Fruit fly (Drosophila melanogaster) whole organism, embryonic: ENCODE data around the gene RpS5b.

Experiments used
- CG10147 ChIP-seq: fragments of 200-800 bp; sonication (Bioruptor generic); optimal IDR thresholded peaks from 2 replicates; lab custom pipeline; 2019; ENCODE audit warnings: missing biosample characterization, mild to moderate bottlenecking, missing genetic modification characterization, moderate library complexity
- CG10366 ChIP-seq: fragments of 200-800 bp; sonication (Bioruptor generic); IDR thresholded peaks from 2 replicates; pipeline ENCODE4 v1.3.6; 2022; ENCODE audit warnings: missing biosample characterization, missing genetic modification characterization
- CG12769 ChIP-seq: fragments of 200-800 bp; sonication (Bioruptor generic); optimal IDR thresholded peaks from 2 replicates; lab custom pipeline; 2019; ENCODE audit warnings: missing biosample characterization, mild to moderate bottlenecking, missing genetic modification characterization, moderate library complexity
- CG13296 ChIP-seq: fragments of 200-800 bp; sonication (Bioruptor generic); optimal IDR thresholded peaks from 3 replicates; lab custom pipeline; 2018; ENCODE audit warnings: missing biosample characterization, mild to moderate bottlenecking, missing genetic modification characterization
- CG15073 ChIP-seq: fragments of 200-800 bp; sonication (Bioruptor generic); optimal IDR thresholded peaks from 2 replicates; lab custom pipeline; 2016; ENCODE audit warnings: missing biosample characterization, missing genetic modification characterization
- CG1602 ChIP-seq: fragments of 200-800 bp; sonication (Bioruptor generic); optimal IDR thresholded peaks from 3 replicates; lab custom pipeline; 2016; ENCODE audit warnings: missing biosample characterization, missing genetic modification characterization
- CG17359 ChIP-seq: fragments of 200-800 bp; sonication (Bioruptor generic); optimal IDR thresholded peaks from 3 replicates; lab custom pipeline; 2018; ENCODE audit warnings: missing biosample characterization, mild to moderate bottlenecking, missing genetic modification characterization, moderate library complexity
- CG17385 ChIP-seq: fragments of 200-800 bp; sonication (Bioruptor generic); optimal IDR thresholded peaks from 3 replicates; lab custom pipeline; 2018; ENCODE audit warnings: missing biosample characterization, mild to moderate bottlenecking, missing genetic modification characterization
- CG32767 ChIP-seq: fragments of 200-800 bp; sonication (Bioruptor generic); IDR thresholded peaks from 2 replicates; pipeline ENCODE4 v1.3.6; 2022; ENCODE audit warnings: missing biosample characterization, missing genetic modification characterization
- CG34224 ChIP-seq: fragments of 200-800 bp; sonication (Bioruptor generic); IDR thresholded peaks from 3 replicates; pipeline ENCODE4 v1.3.6; 2022; ENCODE audit warnings: missing biosample characterization, missing genetic modification characterization; ENCODE audit not compliant: partially characterized antibody
- CG6254 ChIP-seq: fragments of 200-800 bp; sonication (Bioruptor generic); optimal IDR thresholded peaks from 3 replicates; lab custom pipeline; 2017; ENCODE audit warnings: mild to moderate bottlenecking, missing biosample characterization, missing genetic modification reagents, missing genetic modification characterization
- CG6654 ChIP-seq: fragments of 200-800 bp; sonication (Bioruptor generic); optimal IDR thresholded peaks from 2 replicates; lab custom pipeline; 2017; ENCODE audit warnings: missing biosample characterization, mild to moderate bottlenecking, missing genetic modification characterization
- CG7839 ChIP-seq: fragments of 200-800 bp; sonication (Bioruptor generic); optimal IDR thresholded peaks from 3 replicates; lab custom pipeline; 2018; ENCODE audit warnings: missing biosample characterization, mild to moderate bottlenecking, missing genetic modification characterization, moderate library complexity
- CkIIα-i1 ChIP-seq: fragments of 200-800 bp; sonication (Bioruptor generic); IDR thresholded peaks from 2 replicates; pipeline ENCODE4 v1.3.6; 2022; ENCODE audit warnings: missing biosample characterization, missing genetic modification characterization
- CrebB ChIP-seq: fragments of 200-800 bp; sonication (Bioruptor generic); optimal IDR thresholded peaks from 3 replicates; lab custom pipeline; 2018; ENCODE audit warnings: missing biosample characterization, mild to moderate bottlenecking, missing genetic modification characterization
- D19B ChIP-seq: fragments of 200-800 bp; sonication (Bioruptor generic); optimal IDR thresholded peaks from 2 replicates; lab custom pipeline; 2017; ENCODE audit warnings: missing biosample characterization, mild to moderate bottlenecking, missing genetic modification characterization
- Deaf1 ChIP-seq: fragments of 200-800 bp; optimal IDR thresholded peaks from 3 replicates; lab custom pipeline; 2019; ENCODE audit warnings: missing biosample characterization, mild to moderate bottlenecking, missing genetic modification characterization, moderate library complexity
- Dfd ChIP-seq, 2 experiments: fragments of >200 bp; optimal IDR thresholded peaks; 2 replicates each; lab custom pipeline; 2017; ENCODE audit warnings: missing biosample characterization in 2 of 2, missing genetic modification characterization in 2 of 2
- Dll ChIP-seq: fragments of 200-800 bp; sonication (Bioruptor generic); IDR thresholded peaks from 4 replicates; pipeline ENCODE4 v1.3.6; 2022; ENCODE audit warnings: missing biosample characterization, missing genetic modification characterization; ENCODE audit not compliant: partially characterized antibody
- Fer1 ChIP-seq: fragments of 200-800 bp; sonication (Bioruptor generic); optimal IDR thresholded peaks from 2 replicates; lab custom pipeline; 2017; ENCODE audit warnings: missing biosample characterization, mild to moderate bottlenecking, missing genetic modification characterization
- HHEX ChIP-seq: fragments of 200-800 bp; sonication (Bioruptor generic); optimal IDR thresholded peaks from 3 replicates; lab custom pipeline; 2017; ENCODE audit warnings: missing biosample characterization, mild to moderate bottlenecking, missing genetic modification characterization, missing genetic modification reagents
- Hr39 ChIP-seq: fragments of >200 bp; optimal IDR thresholded peaks from 2 replicates; lab custom pipeline; 2017
- Oaz ChIP-seq: fragments of 200-800 bp; sonication (Bioruptor generic); IDR thresholded peaks from 2 replicates; pipeline ENCODE4 v1.3.6; 2022; ENCODE audit warnings: missing biosample characterization, missing genetic modification characterization
- Oli ChIP-seq: fragments of 200-800 bp; sonication (Bioruptor generic); optimal IDR thresholded peaks from 2 replicates; lab custom pipeline; 2018; ENCODE audit warnings: missing biosample characterization, mild to moderate bottlenecking, missing genetic modification characterization, moderate library complexity
- Ptx1 ChIP-seq: fragments of 200-800 bp; sonication (Bioruptor generic); IDR thresholded peaks from 2 replicates; pipeline ENCODE4 v1.3.6; 2022; ENCODE audit warnings: missing biosample characterization, missing genetic modification characterization
- Ravus ChIP-seq: fragments of 200-800 bp; sonication (Bioruptor generic); IDR thresholded peaks from 2 replicates; pipeline ENCODE4 v1.3.6; 2022; ENCODE audit warnings: missing biosample characterization, missing genetic modification characterization
- Rx ChIP-seq: fragments of 200-800 bp; sonication (Bioruptor generic); IDR thresholded peaks from 2 replicates; pipeline ENCODE4 v1.3.6; 2022; ENCODE audit warnings: missing biosample characterization, missing genetic modification characterization
- abd-A ChIP-seq: fragments of 200-800 bp; sonication (Bioruptor generic); optimal IDR thresholded peaks from 3 replicates; lab custom pipeline; 2019; ENCODE audit warnings: missing biosample characterization, mild to moderate bottlenecking, missing genetic modification characterization, moderate library complexity
- bab2 ChIP-seq: fragments of 200-800 bp; sonication (Bioruptor generic); optimal IDR thresholded peaks from 2 replicates; lab custom pipeline; 2016; ENCODE audit warnings: missing biosample characterization, missing genetic modification characterization
- caup ChIP-seq: fragments of 200-800 bp; sonication (Bioruptor generic); optimal IDR thresholded peaks from 3 replicates; lab custom pipeline; 2017; ENCODE audit warnings: missing biosample characterization, mild to moderate bottlenecking, missing genetic modification characterization, moderate library complexity; ENCODE audit not compliant: severe bottlenecking
- fd64A ChIP-seq: fragments of 200-800 bp; sonication (Bioruptor generic); optimal IDR thresholded peaks from 3 replicates; lab custom pipeline; 2018; ENCODE audit warnings: missing biosample characterization, mild to moderate bottlenecking, missing genetic modification characterization
- gem ChIP-seq: fragments of 200-800 bp; sonication (Bioruptor generic); optimal IDR thresholded peaks from 2 replicates; lab custom pipeline; 2019; ENCODE audit warnings: missing biosample characterization, mild to moderate bottlenecking, missing genetic modification characterization, moderate library complexity
- grau ChIP-seq: fragments of 200-800 bp; optimal IDR thresholded peaks from 3 replicates; lab custom pipeline; 2019; ENCODE audit warnings: missing biosample characterization, mild to moderate bottlenecking, missing genetic modification characterization, moderate library complexity
- gro ChIP-seq: fragments of 200-800 bp; sonication (Bioruptor generic); optimal IDR thresholded peaks from 2 replicates; lab custom pipeline; 2016; ENCODE audit warnings: missing biosample characterization, missing genetic modification characterization
- ham ChIP-seq: fragments of 200-800 bp; sonication (Bioruptor generic); IDR thresholded peaks from 2 replicates; pipeline ENCODE4 v1.3.6; 2022; ENCODE audit warnings: missing biosample characterization, missing genetic modification characterization
- hth ChIP-seq: fragments of >200 bp; optimal IDR thresholded peaks from 2 replicates; lab custom pipeline; 2017; ENCODE audit warnings: inconsistent platforms
- lilli ChIP-seq: fragments of 200-800 bp; sonication (Bioruptor generic); optimal IDR thresholded peaks from 3 replicates; lab custom pipeline; 2016; ENCODE audit warnings: missing biosample characterization, missing genetic modification characterization
- mld ChIP-seq: fragments of 200-800 bp; sonication (Bioruptor generic); IDR thresholded peaks from 3 replicates; pipeline ENCODE4 v1.3.6; 2022; ENCODE audit warnings: missing biosample characterization, missing genetic modification characterization; ENCODE audit not compliant: partially characterized antibody
- oc ChIP-seq: fragments of 200-800 bp; sonication (Bioruptor generic); optimal IDR thresholded peaks from 2 replicates; lab custom pipeline; 2018; ENCODE audit warnings: missing biosample characterization, mild to moderate bottlenecking, missing genetic modification characterization, moderate library complexity
- phol ChIP-seq: fragments of 200-800 bp; sonication (Bioruptor generic); optimal IDR thresholded peaks from 3 replicates; lab custom pipeline; 2018; ENCODE audit warnings: missing biosample characterization, mild to moderate bottlenecking, missing genetic modification characterization, moderate library complexity
- row ChIP-seq: fragments of 200-800 bp; sonication (Bioruptor generic); IDR thresholded peaks from 3 replicates; pipeline ENCODE4 v1.3.6; 2022; ENCODE audit warnings: missing biosample characterization, missing genetic modification characterization
- slbo ChIP-seq: fragments of 200-800 bp; sonication (Bioruptor generic); IDR thresholded peaks from 2 replicates; pipeline ENCODE4 v1.3.6; 2022; ENCODE audit warnings: missing biosample characterization, missing genetic modification characterization
- slou ChIP-seq: fragments of 200-800 bp; sonication (Bioruptor generic); optimal IDR thresholded peaks from 3 replicates; lab custom pipeline; 2016; ENCODE audit warnings: missing biosample characterization, missing genetic modification characterization
- tup ChIP-seq: fragments of 200-800 bp; sonication (Bioruptor generic); optimal IDR thresholded peaks from 2 replicates; lab custom pipeline; 2016; ENCODE audit warnings: missing biosample characterization, mild to moderate bottlenecking, missing genetic modification characterization, moderate library complexity

Gene RpS5b

dm6 chr3R:14878145-14878544 is 23.2 kb downstream of the RpS5b start (continued):
- no peak for TF ChIP-seq phol
- TF ChIP-seq row (GFP tag; lab: Robert Waterston, UW), result peak; percentile 42; the same call in 2 of the 3 replicates
- TF ChIP-seq CG10147, result peak; percentile 34
- TF ChIP-seq grau (tag; lab: Kevin White, UChicago), result peak; percentile 25
- no peak for TF ChIP-seq CkIIα-i1 (GFP tag; lab: Robert Waterston, UW)
- peak; percentile 19 for TF ChIP-seq CG13296 (GFP tag; lab: Kevin White, UChicago)
- no peak for TF ChIP-seq CrebB (tag; lab: Kevin White, UChicago)
- TF ChIP-seq CG32767 (GFP tag; lab: Robert Waterston, UW), result no peak
- TF ChIP-seq CG6654 (GFP tag; lab: Kevin White, UChicago), result no peak
- peak; percentile 38 for TF ChIP-seq Fer1 (GFP tag; lab: Kevin White, UChicago)
- TF ChIP-seq lilli, result peak; percentile 14
- no peak for TF ChIP-seq CG34224 (GFP tag; lab: Robert Waterston, UW)
- peak; percentile 31 for TF ChIP-seq CG17359 (tag; lab: Kevin White, UChicago)
- TF ChIP-seq Oli (tag; lab: Kevin White, UChicago), result no peak
- no peak for TF ChIP-seq slou (GFP tag; lab: Kevin White, UChicago)
- peak; percentile 4 for TF ChIP-seq CG12769 (tag; lab: Kevin White, UChicago)
- TF ChIP-seq Hr39 (lab: Kevin White, UChicago), result no peak
- TF ChIP-seq gem, result peak; percentile 38
- TF ChIP-seq CG10366, result no peak
- no peak for TF ChIP-seq CG15073 (GFP tag; lab: Kevin White, UChicago)
- TF ChIP-seq Ravus (GFP tag; lab: Robert Waterston, UW), result no peak
- TF ChIP-seq CG7839 (tag; lab: Kevin White, UChicago), result peak; percentile 27
- TF ChIP-seq fd64A (GFP tag; lab: Kevin White, UChicago), result no peak
- no peak for TF ChIP-seq oc (tag; lab: Kevin White, UChicago)
- no peak for TF ChIP-seq CG1602 (GFP tag; lab: Kevin White, UChicago)
- no peak for TF ChIP-seq slbo (GFP tag; lab: Robert Waterston, UW)
- TF ChIP-seq ham (GFP tag; lab: Robert Waterston, UW), result no peak
- TF ChIP-seq Oaz (GFP tag; lab: Robert Waterston, UW), result no peak
- peak; percentile 7 for TF ChIP-seq D19B (GFP tag; lab: Kevin White, UChicago)
- no peak for TF ChIP-seq Deaf1 (tag; lab: Kevin White, UChicago)
- no peak for TF ChIP-seq Dll (GFP tag; lab: Robert Waterston, UW)
- no peak for TF ChIP-seq tup (GFP tag; lab: Kevin White, UChicago)
- no peak for TF ChIP-seq CG6254 (GFP tag; lab: Kevin White, UChicago)
- no peak for TF ChIP-seq bab2
- no peak for TF ChIP-seq Rx
- TF ChIP-seq HHEX (GFP tag; lab: Kevin White, UChicago), result no peak
- TF ChIP-seq CG17385 (GFP tag; lab: Kevin White, UChicago), result no peak
- TF ChIP-seq Ptx1 (GFP tag; lab: Robert Waterston, UW), result 0 out of 2 replicates have a peak, but pooled peaks have one; percentile 5
- TF ChIP-seq gro, result peak; percentile 39
- TF ChIP-seq mld (GFP tag; lab: Robert Waterston, UW), result no peak
- peak; percentile 70 for TF ChIP-seq abd-A
- TF ChIP-seq Dfd (GFP tag; optimal IDR thresholded peaks at IDR 0.05; lab: Kevin White, UChicago), result no peak
- TF ChIP-seq hth (lab: Kevin White, UChicago), result no peak
- TF ChIP-seq caup (GFP tag; lab: Kevin White, UChicago), result peak; percentile 8
